Fruit fly (Drosophila melanogaster) whole organism, embryonic: Measurements from ENCODE around the gene Pep.

ENCODE experiments used
- ATbp ChIP-seq: fragments of 200-800 bp; sonication (Bioruptor generic); optimal IDR thresholded peaks from 2 replicates; lab custom pipeline; 2017; ENCODE audit warnings: missing biosample characterization, mild to moderate bottlenecking, missing genetic modification characterization, missing genetic modification reagents
- Atf6 ChIP-seq: fragments of 200-800 bp; sonication (Bioruptor generic); IDR thresholded peaks from 2 replicates; pipeline ENCODE4 v1.3.6; 2022; ENCODE audit warnings: missing biosample characterization, missing genetic modification characterization
- Blimp-1 ChIP-seq: fragments of 200-800 bp; sonication (Bioruptor generic); optimal IDR thresholded peaks from 3 replicates; lab custom pipeline; 2018; ENCODE audit warnings: missing biosample characterization, missing genetic modification characterization, mild to moderate bottlenecking, moderate library complexity, missing genetic modification reagents
- CG10431 ChIP-seq: fragments of 200-800 bp; sonication (Bioruptor generic); optimal IDR thresholded peaks from 3 replicates; lab custom pipeline; 2018; ENCODE audit warnings: missing biosample characterization, mild to moderate bottlenecking, missing genetic modification characterization
- CG10565 ChIP-seq: fragments of 200-800 bp; sonication (Bioruptor generic); optimal IDR thresholded peaks from 3 replicates; lab custom pipeline; 2016; ENCODE audit warnings: missing biosample characterization, mild to moderate bottlenecking, missing genetic modification characterization
- CG10979 ChIP-seq: fragments of 200-800 bp; sonication (Bioruptor generic); optimal IDR thresholded peaks from 2 replicates; lab custom pipeline; 2018; ENCODE audit warnings: missing biosample characterization, mild to moderate bottlenecking, missing genetic modification characterization, moderate library complexity
- CG11504 ChIP-seq: fragments of 200-800 bp; sonication (Bioruptor generic); optimal IDR thresholded peaks from 3 replicates; lab custom pipeline; 2019; ENCODE audit warnings: missing biosample characterization, mild to moderate bottlenecking, missing genetic modification characterization, moderate library complexity
- CG12219 ChIP-seq: fragments of 200-800 bp; sonication (Bioruptor generic); optimal IDR thresholded peaks from 3 replicates; lab custom pipeline; 2018; ENCODE audit warnings: missing biosample characterization, mild to moderate bottlenecking, missing genetic modification characterization
- CG12942 ChIP-seq: fragments of 200-800 bp; sonication (Bioruptor generic); optimal IDR thresholded peaks from 3 replicates; lab custom pipeline; 2016; ENCODE audit warnings: missing biosample characterization, missing genetic modification characterization
- CG13287 ChIP-seq: fragments of 200-800 bp; sonication (Bioruptor generic); IDR thresholded peaks from 2 replicates; pipeline ENCODE4 v1.3.6; 2022; ENCODE audit warnings: missing biosample characterization, missing genetic modification characterization; ENCODE audit not compliant: partially characterized antibody
- CG13894 ChIP-seq: fragments of 200-800 bp; sonication (Bioruptor generic); optimal IDR thresholded peaks from 3 replicates; lab custom pipeline; 2018; ENCODE audit warnings: missing biosample characterization, mild to moderate bottlenecking, missing genetic modification characterization, moderate library complexity
- CG15011 ChIP-seq: fragments of 200-800 bp; sonication (Bioruptor generic); optimal IDR thresholded peaks from 3 replicates; lab custom pipeline; 2018; ENCODE audit warnings: missing biosample characterization, mild to moderate bottlenecking, missing genetic modification characterization
- CG15514 ChIP-seq: fragments of 200-800 bp; sonication (Bioruptor generic); optimal IDR thresholded peaks from 3 replicates; lab custom pipeline; 2017; ENCODE audit warnings: missing biosample characterization, missing genetic modification characterization, mild to moderate bottlenecking, moderate library complexity, missing genetic modification reagents
- CG16813 ChIP-seq: fragments of 200-800 bp; sonication (Bioruptor generic); IDR thresholded peaks from 3 replicates; pipeline ENCODE4 v1.3.6; 2022; ENCODE audit warnings: missing biosample characterization, missing genetic modification characterization; ENCODE audit not compliant: partially characterized antibody
- CG16815 ChIP-seq: fragments of 200-800 bp; sonication (Bioruptor generic); optimal IDR thresholded peaks from 3 replicates; lab custom pipeline; 2017; ENCODE audit warnings: missing biosample characterization, mild to moderate bottlenecking, missing genetic modification characterization
- CG18476 ChIP-seq: fragments of 200-800 bp; sonication (Bioruptor generic); optimal IDR thresholded peaks from 2 replicates; lab custom pipeline; 2016; ENCODE audit warnings: missing biosample characterization, mild to moderate bottlenecking, missing genetic modification characterization
- CG4282 ChIP-seq: fragments of 200-800 bp; sonication (Bioruptor generic); optimal IDR thresholded peaks from 2 replicates; lab custom pipeline; 2016; ENCODE audit warnings: missing biosample characterization, missing genetic modification characterization
- CG4328 ChIP-seq: fragments of 200-800 bp; sonication (Bioruptor generic); optimal IDR thresholded peaks from 3 replicates; lab custom pipeline; 2017; ENCODE audit warnings: missing biosample characterization, missing genetic modification reagents, missing genetic modification characterization
- CG7987 ChIP-seq: fragments of 200-800 bp; sonication (Bioruptor generic); optimal IDR thresholded peaks from 2 replicates; lab custom pipeline; 2018; ENCODE audit warnings: missing biosample characterization, mild to moderate bottlenecking, missing genetic modification characterization, moderate library complexity
- Gsc ChIP-seq: fragments of 200-800 bp; sonication (Bioruptor generic); IDR thresholded peaks from 2 replicates; pipeline ENCODE4 v1.3.6; 2022; ENCODE audit warnings: missing biosample characterization, missing genetic modification characterization
- H2.0 ChIP-seq: fragments of 200-800 bp; sonication (Bioruptor generic); IDR thresholded peaks from 2 replicates; pipeline ENCODE4 v1.3.6; 2022; ENCODE audit warnings: missing biosample characterization, missing genetic modification characterization
- HLHmδ ChIP-seq: fragments of 200-800 bp; sonication (Bioruptor generic); optimal IDR thresholded peaks from 2 replicates; lab custom pipeline; 2018; ENCODE audit warnings: missing biosample characterization, mild to moderate bottlenecking, missing genetic modification characterization, moderate library complexity
- Hr3 ChIP-seq: fragments of 200-800 bp; sonication (Bioruptor generic); optimal IDR thresholded peaks from 3 replicates; lab custom pipeline; 2016; ENCODE audit warnings: missing biosample characterization, missing genetic modification characterization
- Lim3 ChIP-seq: fragments of 200-800 bp; sonication (Bioruptor generic); IDR thresholded peaks from 2 replicates; pipeline ENCODE4 v1.3.6; 2022; ENCODE audit warnings: missing biosample characterization, missing genetic modification characterization
- MTF-1 ChIP-seq: fragments of 200-800 bp; sonication (Bioruptor generic); optimal IDR thresholded peaks from 2 replicates; lab custom pipeline; 2018; ENCODE audit warnings: missing biosample characterization, mild to moderate bottlenecking, missing genetic modification characterization, borderline replicate concordance
- Max ChIP-seq: fragments of 200-800 bp; sonication (Bioruptor generic); optimal IDR thresholded peaks from 2 replicates; lab custom pipeline; 2016; ENCODE audit warnings: missing biosample characterization, mild to moderate bottlenecking, missing genetic modification characterization
- Med ChIP-seq: fragments of 200-800 bp; sonication (Bioruptor generic); peaks from one replicate; lab custom pipeline; 2016; ENCODE audit warnings: missing biosample characterization, missing genetic modification characterization, mild to moderate bottlenecking, inconsistent platforms, moderate library complexity
- Meics ChIP-seq: fragments of 200-800 bp; sonication (Bioruptor generic); optimal IDR thresholded peaks from 2 replicates; lab custom pipeline; 2017; ENCODE audit warnings: missing biosample characterization, mild to moderate bottlenecking, missing genetic modification characterization
- NK7.1 ChIP-seq: fragments of 200-800 bp; sonication (Bioruptor generic); optimal IDR thresholded peaks from 3 replicates; lab custom pipeline; 2016; ENCODE audit warnings: missing biosample characterization, missing genetic modification characterization
- NfI ChIP-seq: fragments of 200-800 bp; sonication (Bioruptor generic); optimal IDR thresholded peaks from 3 replicates; lab custom pipeline; 2018; ENCODE audit warnings: missing biosample characterization, mild to moderate bottlenecking, missing genetic modification characterization, moderate library complexity
- Scr ChIP-seq: fragments of 200-800 bp; sonication (Bioruptor generic); IDR thresholded peaks from 2 replicates; pipeline ENCODE4 v1.3.6; 2022; ENCODE audit warnings: missing biosample characterization, missing genetic modification characterization; ENCODE audit not compliant: partially characterized antibody
- Sry-δ ChIP-seq: fragments of 200-800 bp; sonication (Bioruptor generic); optimal IDR thresholded peaks from 2 replicates; lab custom pipeline; 2016; ENCODE audit warnings: missing biosample characterization, missing genetic modification characterization
- ap ChIP-seq: fragments of 200-800 bp; sonication (Bioruptor generic); IDR thresholded peaks from 2 replicates; pipeline ENCODE4 v1.3.6; 2022; ENCODE audit warnings: missing biosample characterization, missing genetic modification characterization
- br ChIP-seq: fragments of >200 bp; optimal IDR thresholded peaks from 2 replicates; lab custom pipeline; 2017
- cas ChIP-seq: fragments of 200-800 bp; sonication (Bioruptor generic); IDR thresholded peaks from 2 replicates; pipeline ENCODE4 v1.3.6; 2022; ENCODE audit warnings: missing biosample characterization, missing genetic modification characterization
- croc ChIP-seq: fragments of 200-800 bp; sonication (Bioruptor generic); conservative IDR thresholded peaks from 3 replicates; pipeline ENCODE4 v1.3.6; 2022; ENCODE audit warnings: missing biosample characterization, missing genetic modification characterization
- crp ChIP-seq, 2 experiments: fragments of 200-800 bp; sonication (Bioruptor generic); optimal IDR thresholded peaks; 2 replicates in 1 of 2; 3 replicates in 1 of 2; lab custom pipeline; 2017; ENCODE audit warnings: missing biosample characterization in 2 of 2, missing genetic modification characterization in 2 of 2, mild to moderate bottlenecking in 1 of 2, moderate library complexity in 1 of 2
- dpn ChIP-seq, 2 experiments: fragments of 200-800 bp; sonication (Bioruptor generic); optimal IDR thresholded peaks; 3 replicates each; lab custom pipeline; 2016; ENCODE audit warnings: missing biosample characterization in 2 of 2, missing genetic modification characterization in 2 of 2
- fd64A ChIP-seq: fragments of 200-800 bp; sonication (Bioruptor generic); optimal IDR thresholded peaks from 3 replicates; lab custom pipeline; 2018; ENCODE audit warnings: missing biosample characterization, mild to moderate bottlenecking, missing genetic modification characterization
- gsb ChIP-seq: fragments of 200-800 bp; sonication (Bioruptor generic); IDR thresholded peaks from 2 replicates; pipeline ENCODE4 v1.3.6; 2022; ENCODE audit warnings: missing biosample characterization, missing genetic modification characterization
- hbn ChIP-seq: fragments of 200-800 bp; sonication (Bioruptor generic); IDR thresholded peaks from 2 replicates; pipeline ENCODE4 v1.3.6; 2022; ENCODE audit warnings: missing biosample characterization, missing genetic modification characterization; ENCODE audit not compliant: partially characterized antibody
- luna ChIP-seq: fragments of 200-800 bp; sonication (Bioruptor generic); optimal IDR thresholded peaks from 2 replicates; lab custom pipeline; 2016; ENCODE audit warnings: missing biosample characterization, missing genetic modification characterization
- nom ChIP-seq: fragments of 200-800 bp; sonication (Bioruptor generic); optimal IDR thresholded peaks from 2 replicates; lab custom pipeline; 2017; ENCODE audit warnings: missing biosample characterization, missing genetic modification characterization, mild to moderate bottlenecking, moderate library complexity, missing genetic modification reagents
- pho ChIP-seq: fragments of 200-800 bp; sonication (Bioruptor generic); optimal IDR thresholded peaks from 2 replicates; lab custom pipeline; 2016; ENCODE audit warnings: missing biosample characterization, missing genetic modification characterization
- sens-2 ChIP-seq: fragments of 200-800 bp; sonication (Bioruptor generic); IDR thresholded peaks from 2 replicates; pipeline ENCODE4 v1.3.6; 2022; ENCODE audit warnings: missing biosample characterization, missing genetic modification characterization
- tll ChIP-seq, 2 experiments: fragments of 200-800 bp in 1 of 2; fragments of >200 bp in 1 of 2; sonication (Bioruptor generic) in 1 of 2; optimal IDR thresholded peaks; 2 replicates each; lab custom pipeline; 2017 to 2019; ENCODE audit warnings: missing biosample characterization in 2 of 2, missing genetic modification characterization in 2 of 2, mild to moderate bottlenecking in 1 of 2, moderate library complexity in 1 of 2
- tna ChIP-seq: fragments of 200-800 bp; sonication (Bioruptor generic); IDR thresholded peaks from 2 replicates; pipeline ENCODE4 v1.3.6; 2022; ENCODE audit warnings: missing biosample characterization, missing genetic modification characterization; ENCODE audit not compliant: partially characterized antibody

The Pep gene

DNA sequence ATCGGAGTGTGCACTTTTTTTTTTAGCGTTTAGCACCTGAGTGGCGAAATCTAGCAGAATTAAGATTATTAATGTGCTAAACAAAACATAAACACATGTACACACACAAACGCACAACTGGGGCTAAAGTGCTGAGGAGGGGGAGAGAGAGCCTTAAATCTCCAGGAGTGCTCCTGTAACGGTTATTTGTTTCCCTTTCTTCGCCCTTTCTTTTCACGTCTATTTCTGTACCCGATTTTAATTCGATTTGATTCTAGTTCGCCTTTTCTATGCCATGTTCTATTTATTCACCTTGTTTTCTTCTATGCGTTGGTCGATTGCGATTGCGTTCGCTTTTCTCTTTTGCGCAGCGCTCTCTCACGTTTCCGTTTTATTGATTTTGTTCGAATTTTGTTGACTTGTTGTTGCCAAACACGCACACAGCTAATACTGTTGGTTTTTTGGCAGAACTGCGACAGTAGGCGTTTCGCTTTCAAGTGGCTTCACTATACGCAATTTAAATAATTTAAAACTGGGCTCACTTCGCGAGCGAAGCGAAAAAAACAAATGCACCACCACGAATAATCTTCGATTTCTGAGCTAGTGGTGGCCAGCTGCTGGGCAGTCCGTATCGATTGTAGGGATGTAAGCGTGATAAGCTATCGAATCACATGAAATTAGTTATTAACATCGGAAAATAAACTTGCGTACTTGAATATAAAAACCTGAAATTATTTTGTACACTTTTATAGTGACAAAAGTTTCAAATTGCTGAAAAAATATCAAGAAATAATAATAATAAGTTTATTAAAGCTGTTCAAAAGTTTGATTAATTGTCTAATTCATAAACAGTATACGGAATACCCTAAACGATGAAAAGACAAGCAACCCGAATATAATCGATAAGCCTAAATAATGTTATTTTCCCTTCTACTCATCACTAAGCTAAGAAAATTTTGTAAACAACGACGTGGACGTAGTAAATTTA lies 9.1 kb upstream of the Pep start, which contains the start of the genes Krn, Ndfip and CG7484 (continued):
- TF ChIP-seq pho (GFP tag; lab: Kevin White, UChicago) = peak; percentile 82
- TF ChIP-seq CG15514 = peak; percentile 71
- TF ChIP-seq HLHmδ = no peak
- TF ChIP-seq CG16813 (GFP tag; lab: Robert Waterston, UW) = peak; percentile 97
- peak; percentile 54; the same call in 1 of the 2 replicates for TF ChIP-seq gsb (GFP tag; lab: Robert Waterston, UW)
- peak; percentile 90 for TF ChIP-seq CG11504 (tag; lab: Kevin White, UChicago)
- peak; percentile 84 for TF ChIP-seq CG16815 (GFP tag; lab: Kevin White, UChicago)
- TF ChIP-seq dpn (GFP tag; optimal IDR thresholded peaks at IDR 0.05; lab: Kevin White, UChicago) = peak; percentile 85 to 89
- TF ChIP-seq tna (GFP tag; lab: Robert Waterston, UW) = peak; percentile 85
- peak; percentile 61; the same call in 1 of the 2 replicates for TF ChIP-seq cas (GFP tag; lab: Robert Waterston, UW)
- peak; percentile 98 for TF ChIP-seq Sry-δ
- TF ChIP-seq fd64A (GFP tag; lab: Kevin White, UChicago) = no peak
- TF ChIP-seq luna = peak; percentile 50
- TF ChIP-seq Gsc = no peak
- TF ChIP-seq H2.0 (GFP tag; lab: Robert Waterston, UW) = peak; percentile 65
- peak; percentile 27 for TF ChIP-seq CG7987 (GFP tag; lab: Kevin White, UChicago)
- TF ChIP-seq Max (GFP tag; lab: Kevin White, UChicago) = peak; percentile 76
- peak; percentile 95 for TF ChIP-seq hbn
- TF ChIP-seq CG4328 (GFP tag; lab: Kevin White, UChicago) = peak; percentile 87
- TF ChIP-seq Hr3 (GFP tag; lab: Kevin White, UChicago) = peak; percentile 88
- TF ChIP-seq CG10979 (tag; lab: Kevin White, UChicago) = peak; percentile 84
- TF ChIP-seq Atf6 (GFP tag; lab: Robert Waterston, UW) = peak; percentile 81
- TF ChIP-seq CG10565 (GFP tag; lab: Kevin White, UChicago) = no peak
- peak; percentile 53 for TF ChIP-seq CG12219 (GFP tag; lab: Kevin White, UChicago)
- peak; percentile 25 for TF ChIP-seq MTF-1 (GFP tag; lab: Kevin White, UChicago)
- peak; percentile 82 for TF ChIP-seq CG18476 (GFP tag; lab: Kevin White, UChicago)
- peak; percentile 71 for TF ChIP-seq ap (GFP tag; lab: Robert Waterston, UW)
- TF ChIP-seq NK7.1 = peak; percentile 17
- TF ChIP-seq CG4282 = no peak
- peak; percentile 97 for TF ChIP-seq CG13287 (GFP tag; lab: Robert Waterston, UW)
- TF ChIP-seq nom = peak; percentile 59
- peak; percentile 85 for TF ChIP-seq NfI (GFP tag; lab: Kevin White, UChicago)
- peak; percentile 82 for TF ChIP-seq Blimp-1 (GFP tag; lab: Kevin White, UChicago)
- peak; percentile 75 for TF ChIP-seq CG15011 (GFP tag; lab: Kevin White, UChicago)
- TF ChIP-seq tll (GFP tag; optimal IDR thresholded peaks at IDR 0.05; lab: Kevin White, UChicago) = peak in 1 of 2 experiments; percentile 37
- peak; percentile 84 for TF ChIP-seq Meics
- TF ChIP-seq ATbp = peak; percentile 50
- TF ChIP-seq Med (GFP tag; lab: Kevin White, UChicago) = peak; percentile 97
- peak; percentile 10 for TF ChIP-seq CG10431
- TF ChIP-seq br = no peak
- TF ChIP-seq Scr = peak; percentile 98
- peak in 1 of 2 experiments; percentile 49 for TF ChIP-seq crp (GFP tag; optimal IDR thresholded peaks at IDR 0.05; lab: Kevin White, UChicago)
- no peak for TF ChIP-seq Lim3 (GFP tag; lab: Robert Waterston, UW)
- no peak for TF ChIP-seq sens-2 (GFP tag; lab: Robert Waterston, UW)
- TF ChIP-seq CG12942 (GFP tag; lab: Kevin White, UChicago) = peak; percentile 86
- peak; percentile 78 for TF ChIP-seq croc (GFP tag; lab: Robert Waterston, UW)
- TF ChIP-seq CG13894 (tag; lab: Kevin White, UChicago) = peak; percentile 90
